Worm (Caenorhabditis elegans) whole organism, L4 larva: ENCODE measurements around the gene abf-6.

Source experiments
- Y5F2A.4 ChIP-seq: fragments of 200-800 bp; sonication (Bioruptor generic); optimal IDR thresholded peaks from 2 replicates; lab custom pipeline; 2018; ENCODE audit warnings: mild to moderate bottlenecking, missing genetic modification characterization, missing compliant biosample characterization
- Y75B8A.6 ChIP-seq: fragments of 200-800 bp; sonication (Bioruptor generic); IDR thresholded peaks from 2 replicates; pipeline ENCODE4 v1.3.6; 2022; ENCODE audit warnings: missing genetic modification reagents, missing genetic modification characterization, missing compliant biosample characterization
- hlh-11 ChIP-seq: fragments of 200-800 bp; sonication (Bioruptor generic); optimal IDR thresholded peaks from 2 replicates; lab custom pipeline; 2018; ENCODE audit warnings: mild to moderate bottlenecking, missing genetic modification characterization, missing compliant biosample characterization

ce11 chrX:12769697-12770096 lies 24.2 kb upstream of the abf-6 start, which contains the start of gene ilc-17.1:
- TF ChIP-seq Y75B8A.6 (GFP tag; lab: Robert Waterston, UW) (no peak), Y5F2A.4 (GFP tag; lab: Kevin White, UChicago) (no peak), hlh-11 (no peak)
